Worm (Caenorhabditis elegans) whole organism, early embryonic: ENCODE data around the gene H02F09.3.

Experiments used
- B0310.2 ChIP-seq: sonication (generic microtip); optimal IDR thresholded peaks from 2 replicates; lab custom pipeline; 2016; ENCODE audit warnings: mild to moderate bottlenecking, missing genetic modification characterization, missing compliant biosample characterization
- ama-1 ChIP-seq: fragments of 150-350 bp; optimal IDR thresholded peaks from 2 replicates; lab custom pipeline; 2014
- ceh-36 ChIP-seq: sonication (generic microtip); optimal IDR thresholded peaks from 2 replicates; lab custom pipeline; 2016; ENCODE audit warnings: missing genetic modification characterization, inconsistent platforms, missing compliant biosample characterization
- flt-1 ChIP-seq: fragments of 200-800 bp; sonication (Bioruptor generic); IDR thresholded peaks from 2 replicates; pipeline ENCODE4 v1.3.6; 2022; ENCODE audit warnings: missing genetic modification characterization, missing compliant biosample characterization
- hmbx-1 ChIP-seq: sonication (generic microtip); optimal IDR thresholded peaks from 2 replicates; lab custom pipeline; 2016; ENCODE audit warnings: mild to moderate bottlenecking, missing genetic modification characterization, missing compliant biosample characterization
- hnd-1 ChIP-seq: sonication (generic microtip); optimal IDR thresholded peaks from 2 replicates; lab custom pipeline; 2016; ENCODE audit warnings: missing genetic modification characterization, missing compliant biosample characterization
- scrt-1 ChIP-seq: fragments of 200-800 bp; sonication (Bioruptor generic); IDR thresholded peaks from 2 replicates; pipeline ENCODE4 v1.3.6; 2022; ENCODE audit warnings: missing genetic modification characterization, missing compliant biosample characterization

DNA sequence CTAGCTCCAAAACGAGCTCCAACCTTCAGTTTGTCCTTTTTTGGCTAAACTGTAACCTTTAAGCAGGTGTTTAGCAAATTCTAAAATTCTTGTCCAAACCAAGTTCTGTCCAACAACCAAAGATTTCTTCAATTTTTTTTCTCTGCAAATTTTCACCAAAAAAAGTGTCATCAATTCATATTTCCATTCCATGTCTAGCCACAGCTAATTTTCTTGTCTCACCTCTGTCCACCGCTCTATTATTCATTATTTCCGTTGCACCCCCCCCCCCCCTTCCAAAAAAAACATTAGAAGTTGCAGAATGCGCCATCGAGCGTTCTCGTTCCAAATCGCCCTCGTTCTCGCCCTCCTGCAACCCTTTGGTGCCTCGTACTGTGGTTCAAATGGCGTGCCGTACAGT, 7.9 kb downstream of the H02F09.3 start, which contains the start of gene wrt-9:
- no peak for TF ChIP-seq ama-1
- TF ChIP-seq hmbx-1: no peak
- no peak for TF ChIP-seq scrt-1 (GFP tag; lab: Robert Waterston, UW)
- TF ChIP-seq B0310.2: no peak
- no peak for TF ChIP-seq flt-1
- TF ChIP-seq hnd-1: no peak
- TF ChIP-seq ceh-36 (tag; lab: Kevin White, UChicago): no peak
